Worm (Caenorhabditis elegans) whole organism, L4 larva: ENCODE results near the gene fbxb-96.

Experiments
- D1046.2 ChIP-seq: fragments of 200-800 bp; sonication (Bioruptor generic); IDR thresholded peaks from 2 replicates; pipeline ENCODE4 v1.3.6; 2022; ENCODE audit warnings: missing genetic modification characterization, missing compliant biosample characterization
- F26F4.8 ChIP-seq: fragments of 200-800 bp; sonication (Bioruptor generic); conservative IDR thresholded peaks from 2 replicates; pipeline ENCODE4 v1.3.6; 2022; ENCODE audit warnings: missing genetic modification characterization, missing compliant biosample characterization
- F37D6.2 ChIP-seq: sonication (generic microtip); optimal IDR thresholded peaks from 2 replicates; lab custom pipeline; 2016; ENCODE audit warnings: mild to moderate bottlenecking, missing genetic modification characterization, missing compliant biosample characterization
- R02D3.7 ChIP-seq: fragments of 150-350 bp; sonication (generic microtip); optimal IDR thresholded peaks from 3 replicates; lab custom pipeline; 2014; ENCODE audit warnings: missing biosample characterization, missing genetic modification characterization
- Y105C5A.15 ChIP-seq: fragments of 200-800 bp; sonication (Bioruptor generic); IDR thresholded peaks from 2 replicates; pipeline ENCODE4 v1.3.6; 2022; ENCODE audit warnings: missing genetic modification characterization, missing compliant biosample characterization
- Y48G9A.11 ChIP-seq: fragments of 200-800 bp; sonication (Bioruptor generic); IDR thresholded peaks from 2 replicates; pipeline ENCODE4 v1.3.6; 2022; ENCODE audit warnings: missing genetic modification reagents, missing genetic modification characterization, missing compliant biosample characterization
- ZK337.2 ChIP-seq: fragments of 200-800 bp; sonication (Bioruptor generic); IDR thresholded peaks from 2 replicates; pipeline ENCODE4 v1.3.6; 2022; ENCODE audit warnings: missing genetic modification reagents, missing genetic modification characterization, missing compliant biosample characterization
- ZK546.5 ChIP-seq, 2 experiments: sonication (generic microtip); optimal IDR thresholded peaks; 2 replicates each; lab custom pipeline; 2017; ENCODE audit warnings: missing biosample characterization in 2 of 2, missing genetic modification characterization in 2 of 2
- aha-1 ChIP-seq: fragments of 150-350 bp; peaks from one replicate; lab custom pipeline; 2014; ENCODE audit warnings: missing biosample characterization, missing genetic modification characterization
- arid-1 ChIP-seq: fragments of 200-800 bp; sonication (Bioruptor generic); conservative IDR thresholded peaks from 2 replicates; pipeline ENCODE4 v1.3.6; 2022; ENCODE audit warnings: missing genetic modification reagents, missing genetic modification characterization, missing compliant biosample characterization
- attf-4 ChIP-seq: sonication (generic microtip); optimal IDR thresholded peaks from 3 replicates; lab custom pipeline; 2017; ENCODE audit warnings: missing biosample characterization, missing genetic modification characterization
- ceh-20 ChIP-seq: fragments of 200-800 bp; sonication (Bioruptor generic); IDR thresholded peaks from 2 replicates; pipeline ENCODE4 v1.3.6; 2022; ENCODE audit warnings: missing genetic modification reagents, missing genetic modification characterization, missing compliant biosample characterization
- ceh-28 ChIP-seq: fragments of 150-350 bp; optimal IDR thresholded peaks from 2 replicates; lab custom pipeline; 2014; ENCODE audit warnings: missing biosample characterization, missing genetic modification reagents, missing genetic modification characterization
- ceh-62 ChIP-seq: sonication (generic microtip); optimal IDR thresholded peaks from 2 replicates; lab custom pipeline; 2017; ENCODE audit warnings: missing biosample characterization, missing genetic modification characterization
- ceh-82 ChIP-seq: sonication (generic microtip); optimal IDR thresholded peaks from 2 replicates; lab custom pipeline; 2017; ENCODE audit warnings: missing biosample characterization, missing genetic modification characterization
- daf-16 ChIP-seq, 3 experiments: sonication (generic microtip); optimal IDR thresholded peaks; 2 replicates each; lab custom pipeline; 2016 to 2017; ENCODE audit warnings: missing genetic modification characterization in 3 of 3, missing genetic modification reagents in 3 of 3, mild to moderate bottlenecking in 2 of 3, missing compliant biosample characterization in 2 of 3, missing biosample characterization in 1 of 3, moderate library complexity in 1 of 3
- daf-19 ChIP-seq: fragments of 200-800 bp; sonication (Bioruptor generic); conservative IDR thresholded peaks from 2 replicates; pipeline ENCODE4 v1.3.6; 2022; ENCODE audit warnings: missing genetic modification characterization, missing compliant biosample characterization
- dmd-9 ChIP-seq: fragments of 200-800 bp; sonication (Bioruptor generic); IDR thresholded peaks from 2 replicates; pipeline ENCODE4 v1.3.6; 2022; ENCODE audit warnings: missing genetic modification reagents, missing genetic modification characterization, missing compliant biosample characterization
- duxl-1 ChIP-seq: sonication (generic microtip); optimal IDR thresholded peaks from 2 replicates; lab custom pipeline; 2016; ENCODE audit warnings: mild to moderate bottlenecking, missing genetic modification characterization, moderate library complexity, missing compliant biosample characterization; ENCODE audit not compliant: poor library complexity
- dve-1 ChIP-seq: sonication (generic microtip); optimal IDR thresholded peaks from 2 replicates; lab custom pipeline; 2017; ENCODE audit warnings: antibody characterized with exemption, mild to moderate bottlenecking, missing genetic modification characterization, missing compliant biosample characterization; ENCODE audit not compliant: insufficient read depth
- egl-43 ChIP-seq: fragments of 200-800 bp; sonication (Bioruptor generic); IDR thresholded peaks from 2 replicates; pipeline ENCODE4 v1.3.6; 2022; ENCODE audit warnings: missing genetic modification reagents, missing genetic modification characterization, missing compliant biosample characterization
- fos-1 ChIP-seq: fragments of 150-350 bp; optimal IDR thresholded peaks from 2 replicates; lab custom pipeline; 2014; ENCODE audit warnings: missing biosample characterization, missing genetic modification characterization
- gei-8 ChIP-seq: fragments of 200-800 bp; sonication (Bioruptor generic); optimal IDR thresholded peaks from 2 replicates; lab custom pipeline; 2018; ENCODE audit warnings: mild to moderate bottlenecking, missing genetic modification characterization, missing compliant biosample characterization
- hif-1 ChIP-seq, 2 experiments: sonication (generic microtip); optimal IDR thresholded peaks; 2 replicates each; lab custom pipeline; 2016 to 2017; ENCODE audit warnings: missing compliant biosample characterization in 2 of 2, missing genetic modification characterization in 2 of 2, missing genetic modification reagents in 2 of 2, missing genotype in 2 of 2, mild to moderate bottlenecking in 1 of 2
- hlh-11 ChIP-seq: fragments of 200-800 bp; sonication (Bioruptor generic); optimal IDR thresholded peaks from 2 replicates; lab custom pipeline; 2018; ENCODE audit warnings: mild to moderate bottlenecking, missing genetic modification characterization, missing compliant biosample characterization
- hlh-30 ChIP-seq: sonication (generic microtip); optimal IDR thresholded peaks from 2 replicates; lab custom pipeline; 2017; ENCODE audit warnings: antibody characterized with exemption, mild to moderate bottlenecking, missing genetic modification characterization, missing compliant biosample characterization; ENCODE audit not compliant: insufficient read depth
- jun-1 ChIP-seq: fragments of 150-350 bp; optimal IDR thresholded peaks from 2 replicates; lab custom pipeline; 2014; ENCODE audit warnings: missing biosample characterization, missing genetic modification reagents, missing genetic modification characterization
- lin-39 ChIP-seq: fragments of 150-350 bp; optimal IDR thresholded peaks from 2 replicates; lab custom pipeline; 2014; ENCODE audit warnings: missing biosample characterization, missing genetic modification reagents, missing genetic modification characterization
- lir-3 ChIP-seq: sonication (generic microtip); optimal IDR thresholded peaks from 2 replicates; lab custom pipeline; 2016; ENCODE audit warnings: mild to moderate bottlenecking, missing genetic modification characterization, missing compliant biosample characterization
- lsy-2 ChIP-seq, 2 experiments: fragments of 150-350 bp in 1 of 2; sonication (generic microtip) in 1 of 2; optimal IDR thresholded peaks; 2 replicates each; lab custom pipeline; 2014 to 2017; ENCODE audit warnings: missing biosample characterization in 2 of 2, missing genetic modification characterization in 2 of 2
- nhr-10 ChIP-seq: fragments of 150-350 bp; optimal IDR thresholded peaks from 2 replicates; lab custom pipeline; 2014; ENCODE audit warnings: missing biosample characterization, missing genetic modification characterization
- nhr-28 ChIP-seq: fragments of 150-350 bp; optimal IDR thresholded peaks from 2 replicates; lab custom pipeline; 2014; ENCODE audit warnings: missing biosample characterization, missing genetic modification characterization
- nhr-6 ChIP-seq: fragments of 150-350 bp; optimal IDR thresholded peaks from 2 replicates; lab custom pipeline; 2014; ENCODE audit warnings: missing biosample characterization, missing genetic modification characterization
- nhr-76 ChIP-seq: fragments of 150-350 bp; optimal IDR thresholded peaks from 2 replicates; lab custom pipeline; 2014; ENCODE audit warnings: missing biosample characterization, missing genetic modification characterization
- nhr-77 ChIP-seq: fragments of 150-350 bp; optimal IDR thresholded peaks from 2 replicates; lab custom pipeline; 2014; ENCODE audit warnings: missing biosample characterization, missing genetic modification characterization
- pha-4 ChIP-seq, 2 experiments: fragments of 150-350 bp in 1 of 2; fragments of 200-800 bp in 1 of 2; sonication (Bioruptor generic) in 1 of 2; IDR thresholded peaks in 1 of 2; optimal IDR thresholded peaks in 1 of 2; 2 replicates each; pipeline versions ENCODE4 v1.3.6 to Lab custom; 2014 to 2022; ENCODE audit warnings: missing genetic modification characterization in 2 of 2, missing genetic modification reagents in 2 of 2, missing biosample characterization in 1 of 2, missing compliant biosample characterization in 1 of 2
- php-3 ChIP-seq: fragments of 200-800 bp; sonication (Bioruptor generic); IDR thresholded peaks from 2 replicates; pipeline ENCODE4 v1.3.6; 2022; ENCODE audit warnings: missing genetic modification reagents, missing genetic modification characterization, missing compliant biosample characterization
- pqm-1 ChIP-seq: sonication (generic microtip); optimal IDR thresholded peaks from 2 replicates; lab custom pipeline; 2017; ENCODE audit warnings: missing biosample characterization, missing genetic modification characterization
- rbr-2 ChIP-seq: sonication (generic microtip); optimal IDR thresholded peaks from 2 replicates; lab custom pipeline; 2016; ENCODE audit warnings: missing genotype, missing genetic modification characterization, missing compliant biosample characterization
- snpc-1.2 ChIP-seq: fragments of 200-800 bp; sonication (Bioruptor generic); IDR thresholded peaks from 2 replicates; pipeline ENCODE4 v1.3.6; 2022; ENCODE audit warnings: missing genetic modification reagents, missing genetic modification characterization, missing compliant biosample characterization
- spr-3 ChIP-seq: fragments of 200-800 bp; sonication (Bioruptor generic); optimal IDR thresholded peaks from 2 replicates; lab custom pipeline; 2018; ENCODE audit warnings: mild to moderate bottlenecking, missing genetic modification characterization, missing compliant biosample characterization
- unc-62 ChIP-seq, 3 experiments: fragments of 150-350 bp in 1 of 3; sonication (generic microtip); optimal IDR thresholded peaks in 2 of 3; peaks in 1 of 3; 1 replicate in 1 of 3; 2 replicates in 2 of 3; lab custom pipeline; 2014 to 2017; ENCODE audit warnings: missing biosample characterization in 3 of 3, missing genetic modification characterization in 3 of 3, missing genetic modification reagents in 3 of 3, missing genotype in 1 of 3
- vab-7 ChIP-seq: fragments of 200-800 bp; sonication (Bioruptor generic); IDR thresholded peaks from 2 replicates; pipeline ENCODE4 v1.3.6; 2022; ENCODE audit warnings: missing genetic modification reagents, missing genetic modification characterization, missing compliant biosample characterization
- zip-11 ChIP-seq: fragments of 200-800 bp; sonication (Bioruptor generic); IDR thresholded peaks from 2 replicates; pipeline ENCODE4 v1.3.6; 2022; ENCODE audit warnings: missing genetic modification characterization, missing compliant biosample characterization
- ztf-11 ChIP-seq: fragments of 150-350 bp; optimal IDR thresholded peaks from 2 replicates; lab custom pipeline; 2014; ENCODE audit warnings: missing biosample characterization, missing genetic modification characterization

Gene fbxb-96

ce11 chrII:1851716-1852115, 1.5 kb upstream of the fbxb-96 start (continued):
- TF ChIP-seq arid-1 (GFP tag; lab: Robert Waterston, UW) (no peak), nhr-28 (peak; percentile 96), dve-1 (no peak), ceh-20 (GFP tag; lab: Robert Waterston, UW) (no peak), ceh-62 (no peak), D1046.2 (GFP tag; lab: Robert Waterston, UW) (no peak), hlh-30 (tag; lab: Kevin White, UChicago) (peak; percentile 2), hif-1 (tag; optimal IDR thresholded peaks at IDR 0.05; lab: Kevin White, UChicago) (no peak), spr-3 (GFP tag; lab: Kevin White, UChicago) (no peak), dmd-9 (GFP tag; lab: Robert Waterston, UW) (no peak), rbr-2 (tag; lab: Kevin White, UChicago) (no peak), vab-7 (GFP tag; lab: Robert Waterston, UW) (no peak), pqm-1 (tag; lab: Kevin White, UChicago) (peak; percentile 99), ceh-82 (tag; lab: Kevin White, UChicago) (no peak), Y105C5A.15 (GFP tag; lab: Robert Waterston, UW) (no peak), attf-4 (tag; lab: Kevin White, UChicago) (no peak), snpc-1.2 (GFP tag; lab: Robert Waterston, UW) (no peak), ztf-11 (no peak), jun-1 (tag; lab: Kevin White, UChicago) (peak; percentile 34), R02D3.7 (no peak), lir-3 (no peak), lin-39 (tag; lab: Kevin White, UChicago) (no peak), lsy-2 (tag; optimal IDR thresholded peaks at IDR 0.05; lab: Kevin White, UChicago) (no peak), fos-1 (tag; lab: Kevin White, UChicago) (no peak), F26F4.8 (no peak), ZK337.2 (no peak), ZK546.5 (tag; optimal IDR thresholded peaks at IDR 0.05; lab: Kevin White, UChicago) (no peak), aha-1 (tag; lab: Kevin White, UChicago) (peak; percentile 38), zip-11 (no peak)

- TF ChIP-seq daf-19 (GFP tag; lab: Robert Waterston, UW): no peak
- peak; percentile 6 for TF ChIP-seq hlh-11 (tag; lab: Kevin White, UChicago)
Observed at ce11 chrII:1850840-1851294, 668 bp upstream of the fbxb-96 start, which contains the start of gene C52E2.3. Gene C52E2.3 (plus strand): TSS chrII:1851244.

- TF ChIP-seq gei-8: no peak
- TF ChIP-seq D1046.2 (GFP tag; lab: Robert Waterston, UW): no peak
- TF ChIP-seq ZK337.2: no peak
- no peak for TF ChIP-seq nhr-76 (tag; lab: Kevin White, UChicago)
- TF ChIP-seq hlh-11 (tag; lab: Kevin White, UChicago): no peak
- no peak for TF ChIP-seq Y48G9A.11 (GFP tag; lab: Robert Waterston, UW)
- peak in 1 of 2 experiments; percentile 10 for TF ChIP-seq unc-62 (GFP tag; optimal IDR thresholded peaks at IDR 0.05 in 1 of 2; lab: Kevin White, UChicago)
- TF ChIP-seq unc-62 (tag; optimal IDR thresholded peaks at IDR 0.05; lab: Kevin White, UChicago): no peak
- TF ChIP-seq daf-16 (GFP tag; optimal IDR thresholded peaks at IDR 0.05; lab: Kevin White, UChicago): no peak
- no peak for TF ChIP-seq daf-16 (tag; optimal IDR thresholded peaks at IDR 0.05; lab: Kevin White, UChicago)
- TF ChIP-seq F37D6.2 (tag; lab: Kevin White, UChicago): no peak
- TF ChIP-seq pha-4 (GFP tag; IDR thresholded peaks at IDR 0.05; lab: Robert Waterston, UW): no peak
- no peak for TF ChIP-seq pha-4 (tag; optimal IDR thresholded peaks at IDR 0.05; lab: Kevin White, UChicago)
- no peak for TF ChIP-seq nhr-10 (tag; lab: Kevin White, UChicago)
- TF ChIP-seq egl-43 (GFP tag; lab: Robert Waterston, UW): 0 out of 2 replicates have a peak, but pooled peaks have one; percentile 51
- TF ChIP-seq nhr-77: no peak
- no peak for TF ChIP-seq ceh-82 (tag; lab: Kevin White, UChicago)
- TF ChIP-seq duxl-1: peak; percentile 91
- TF ChIP-seq php-3 (GFP tag; lab: Robert Waterston, UW): no peak
- TF ChIP-seq nhr-6 (tag; lab: Kevin White, UChicago): no peak
- TF ChIP-seq hif-1 (tag; optimal IDR thresholded peaks at IDR 0.05; lab: Kevin White, UChicago): no peak
- no peak for TF ChIP-seq ceh-28 (tag; lab: Kevin White, UChicago)
Observed at ce11 chrII:1848109-1848508, 2.1 kb downstream of the fbxb-96 start, which contains the start of gene fbxb-97. Gene fbxb-97 (minus strand): TSS chrII:1848161.
